Fruit fly (Drosophila melanogaster) whole organism, embryonic: Measurements from ENCODE around the gene CG12118.

Experiments used
- Atf-2 ChIP-seq: fragments of 200-800 bp; sonication (Bioruptor generic); optimal IDR thresholded peaks from 2 replicates; lab custom pipeline; 2016; ENCODE audit warnings: missing biosample characterization, missing genetic modification characterization
- Awh ChIP-seq: fragments of 200-800 bp; sonication (Bioruptor generic); IDR thresholded peaks from 2 replicates; pipeline ENCODE4, ENCODE4 v1.3.6; 2022; ENCODE audit warnings: missing biosample characterization, missing genetic modification characterization
- CG1024 ChIP-seq: fragments of 200-800 bp; sonication (Bioruptor generic); IDR thresholded peaks from 2 replicates; pipeline ENCODE4 v1.3.6; 2022; ENCODE audit warnings: missing biosample characterization, missing genetic modification characterization
- CG10366 ChIP-seq: fragments of 200-800 bp; sonication (Bioruptor generic); IDR thresholded peaks from 2 replicates; pipeline ENCODE4 v1.3.6; 2022; ENCODE audit warnings: missing biosample characterization, missing genetic modification characterization
- CG10654 ChIP-seq: fragments of 200-800 bp; sonication (Bioruptor generic); optimal IDR thresholded peaks from 2 replicates; lab custom pipeline; 2016; ENCODE audit warnings: missing biosample characterization, missing genetic modification characterization
- CG11093 ChIP-seq: fragments of 200-800 bp; sonication (Bioruptor generic); IDR thresholded peaks from 3 replicates; pipeline ENCODE4 v1.3.6; 2022; ENCODE audit warnings: missing biosample characterization, missing genetic modification characterization
- CG13287 ChIP-seq: fragments of 200-800 bp; sonication (Bioruptor generic); IDR thresholded peaks from 2 replicates; pipeline ENCODE4 v1.3.6; 2022; ENCODE audit warnings: missing biosample characterization, missing genetic modification characterization; ENCODE audit not compliant: partially characterized antibody
- CG17912 ChIP-seq: fragments of 200-800 bp; sonication (Bioruptor generic); optimal IDR thresholded peaks from 2 replicates; lab custom pipeline; 2018; ENCODE audit warnings: missing biosample characterization, mild to moderate bottlenecking, missing genetic modification characterization
- CG1792 ChIP-seq: fragments of 200-800 bp; sonication (Bioruptor generic); optimal IDR thresholded peaks from 2 replicates; lab custom pipeline; 2016; ENCODE audit warnings: missing biosample characterization, missing genetic modification characterization
- CG2199 ChIP-seq: fragments of 200-800 bp; sonication (Bioruptor generic); IDR thresholded peaks from 3 replicates; pipeline ENCODE4 v1.3.6; 2022; ENCODE audit warnings: missing biosample characterization, missing genetic modification characterization
- CG3065 ChIP-seq: fragments of 200-800 bp; sonication (Bioruptor generic); optimal IDR thresholded peaks from 2 replicates; lab custom pipeline; 2016; ENCODE audit warnings: missing biosample characterization, missing genetic modification characterization
- CG3281 ChIP-seq: fragments of 200-800 bp; sonication (Bioruptor generic); optimal IDR thresholded peaks from 3 replicates; lab custom pipeline; 2017; ENCODE audit warnings: missing biosample characterization, mild to moderate bottlenecking, missing genetic modification characterization
- CG34224 ChIP-seq: fragments of 200-800 bp; sonication (Bioruptor generic); IDR thresholded peaks from 3 replicates; pipeline ENCODE4 v1.3.6; 2022; ENCODE audit warnings: missing biosample characterization, missing genetic modification characterization; ENCODE audit not compliant: partially characterized antibody
- CG4404 ChIP-seq: fragments of 200-800 bp; sonication (Bioruptor generic); IDR thresholded peaks from 2 replicates; pipeline ENCODE4 v1.3.6; 2022; ENCODE audit warnings: missing biosample characterization, missing genetic modification characterization
- CG5180 ChIP-seq: fragments of 200-800 bp; sonication (Bioruptor generic); optimal IDR thresholded peaks from 3 replicates; lab custom pipeline; 2017; ENCODE audit warnings: missing biosample characterization, missing genetic modification characterization, mild to moderate bottlenecking, moderate library complexity, missing genetic modification reagents
- CG5953 ChIP-seq: fragments of 200-800 bp; sonication (Bioruptor generic); IDR thresholded peaks from 2 replicates; pipeline ENCODE4 v1.3.6; 2022; ENCODE audit warnings: missing biosample characterization, missing genetic modification characterization
- CG6689 ChIP-seq: fragments of 200-800 bp; sonication (Bioruptor generic); IDR thresholded peaks from 2 replicates; pipeline ENCODE4 v1.3.6; 2022; ENCODE audit warnings: missing biosample characterization, missing genetic modification characterization
- CG6854 ChIP-seq: fragments of 200-800 bp; sonication (Bioruptor generic); optimal IDR thresholded peaks from 3 replicates; lab custom pipeline; 2017; ENCODE audit warnings: missing biosample characterization, mild to moderate bottlenecking, missing genetic modification characterization
- CG7928 ChIP-seq: fragments of 200-800 bp; sonication (Bioruptor generic); optimal IDR thresholded peaks from 2 replicates; lab custom pipeline; 2017; ENCODE audit warnings: missing biosample characterization, mild to moderate bottlenecking, missing genetic modification characterization
- CG8290 ChIP-seq, 3 experiments: fragments of 200-800 bp; sonication (Bioruptor generic); optimal IDR thresholded peaks; 2 replicates each; lab custom pipeline; 2016 to 2019; ENCODE audit warnings: missing biosample characterization in 3 of 3, missing genetic modification characterization in 3 of 3, mild to moderate bottlenecking in 2 of 3, moderate library complexity in 1 of 3
- CG9876 ChIP-seq: fragments of 200-800 bp; sonication (Bioruptor generic); optimal IDR thresholded peaks from 2 replicates; lab custom pipeline; 2016; ENCODE audit warnings: missing biosample characterization, missing genetic modification characterization
- Camta ChIP-seq: fragments of 200-800 bp; sonication (Bioruptor generic); optimal IDR thresholded peaks from 2 replicates; lab custom pipeline; 2016; ENCODE audit warnings: missing biosample characterization, missing genetic modification characterization
- Drgx ChIP-seq: fragments of 200-800 bp; sonication (Bioruptor generic); IDR thresholded peaks from 2 replicates; pipeline ENCODE4 v1.3.6; 2022; ENCODE audit warnings: missing biosample characterization, missing genetic modification characterization
- E2f1 ChIP-seq: fragments of 200-800 bp; sonication (Bioruptor generic); IDR thresholded peaks from 2 replicates; pipeline ENCODE4 v1.3.6; 2022; ENCODE audit warnings: missing biosample characterization, missing genetic modification characterization
- ERR ChIP-seq: fragments of 200-800 bp; sonication (Bioruptor generic); optimal IDR thresholded peaks from 2 replicates; lab custom pipeline; 2016; ENCODE audit warnings: missing biosample characterization, missing genetic modification characterization
- Fer3 ChIP-seq: fragments of 200-800 bp; sonication (Bioruptor generic); optimal IDR thresholded peaks from 2 replicates; lab custom pipeline; 2018; ENCODE audit warnings: missing biosample characterization, mild to moderate bottlenecking, missing genetic modification characterization, moderate library complexity
- Hey ChIP-seq: fragments of 200-800 bp; sonication (Bioruptor generic); optimal IDR thresholded peaks from 3 replicates; lab custom pipeline; 2018; ENCODE audit warnings: missing biosample characterization, mild to moderate bottlenecking, missing genetic modification characterization
- Hmr ChIP-seq: fragments of 200-800 bp; sonication (Bioruptor generic); optimal IDR thresholded peaks from 3 replicates; lab custom pipeline; 2017; ENCODE audit warnings: mild to moderate bottlenecking, missing biosample characterization, missing genetic modification reagents, missing genetic modification characterization
- MBD-R2 ChIP-seq: fragments of 200-800 bp; sonication (Bioruptor generic); IDR thresholded peaks from 2 replicates; pipeline ENCODE4 v1.3.6; 2022; ENCODE audit warnings: missing biosample characterization, missing genetic modification characterization
- NC2α ChIP-seq: fragments of 200-800 bp; sonication (Bioruptor generic); optimal IDR thresholded peaks from 2 replicates; lab custom pipeline; 2016; ENCODE audit warnings: missing biosample characterization, missing genetic modification characterization
- br ChIP-seq: fragments of >200 bp; optimal IDR thresholded peaks from 2 replicates; lab custom pipeline; 2017
- caup ChIP-seq: fragments of 200-800 bp; sonication (Bioruptor generic); optimal IDR thresholded peaks from 3 replicates; lab custom pipeline; 2017; ENCODE audit warnings: missing biosample characterization, mild to moderate bottlenecking, missing genetic modification characterization, moderate library complexity; ENCODE audit not compliant: severe bottlenecking
- crp ChIP-seq, 2 experiments: fragments of 200-800 bp; sonication (Bioruptor generic); optimal IDR thresholded peaks; 2 replicates in 1 of 2; 3 replicates in 1 of 2; lab custom pipeline; 2017; ENCODE audit warnings: missing biosample characterization in 2 of 2, missing genetic modification characterization in 2 of 2, mild to moderate bottlenecking in 1 of 2, moderate library complexity in 1 of 2
- ems ChIP-seq: fragments of 200-800 bp; sonication (Bioruptor generic); optimal IDR thresholded peaks from 3 replicates; lab custom pipeline; 2016; ENCODE audit warnings: missing biosample characterization, missing genetic modification characterization
- ewg ChIP-seq: fragments of 200-800 bp; sonication (Bioruptor generic); optimal IDR thresholded peaks from 3 replicates; lab custom pipeline; 2017; ENCODE audit warnings: mild to moderate bottlenecking, missing biosample characterization, missing genetic modification reagents, missing genetic modification characterization
- fd102C ChIP-seq: fragments of 200-800 bp; sonication (Bioruptor generic); optimal IDR thresholded peaks from 2 replicates; lab custom pipeline; 2018; ENCODE audit warnings: missing biosample characterization, mild to moderate bottlenecking, missing genetic modification characterization, moderate library complexity
- fd3F ChIP-seq: fragments of 200-800 bp; sonication (Bioruptor generic); optimal IDR thresholded peaks from 2 replicates; lab custom pipeline; 2018; ENCODE audit warnings: missing biosample characterization, mild to moderate bottlenecking, missing genetic modification characterization, moderate library complexity
- fd64A ChIP-seq: fragments of 200-800 bp; sonication (Bioruptor generic); optimal IDR thresholded peaks from 3 replicates; lab custom pipeline; 2018; ENCODE audit warnings: missing biosample characterization, mild to moderate bottlenecking, missing genetic modification characterization
- fru ChIP-seq: fragments of >200 bp; optimal IDR thresholded peaks from 2 replicates; lab custom pipeline; 2017
- grn ChIP-seq: fragments of 200-800 bp; sonication (Bioruptor generic); optimal IDR thresholded peaks from 3 replicates; lab custom pipeline; 2017; ENCODE audit warnings: missing biosample characterization, missing genetic modification characterization
- jigr1 ChIP-seq: fragments of 200-800 bp; sonication (Bioruptor generic); IDR thresholded peaks from 3 replicates; pipeline ENCODE4 v1.3.6; 2022; ENCODE audit warnings: missing biosample characterization, missing genetic modification characterization
- kah ChIP-seq: fragments of 200-800 bp; sonication (Bioruptor generic); optimal IDR thresholded peaks from 2 replicates; lab custom pipeline; 2018; ENCODE audit warnings: missing biosample characterization, mild to moderate bottlenecking, missing genetic modification characterization
- otp ChIP-seq: fragments of 200-800 bp; sonication (Bioruptor generic); IDR thresholded peaks from 3 replicates; pipeline ENCODE4, ENCODE4 v1.3.6; 2022; ENCODE audit warnings: missing biosample characterization, missing genetic modification characterization
- salm ChIP-seq: fragments of 200-800 bp; sonication (Bioruptor generic); optimal IDR thresholded peaks from 2 replicates; lab custom pipeline; 2018; ENCODE audit warnings: missing biosample characterization, mild to moderate bottlenecking, missing genetic modification characterization
- schlank ChIP-seq: fragments of 200-800 bp; sonication (Bioruptor generic); optimal IDR thresholded peaks from 2 replicates; lab custom pipeline; 2018; ENCODE audit warnings: missing biosample characterization, mild to moderate bottlenecking, missing genetic modification characterization
- slbo ChIP-seq: fragments of 200-800 bp; sonication (Bioruptor generic); IDR thresholded peaks from 2 replicates; pipeline ENCODE4 v1.3.6; 2022; ENCODE audit warnings: missing biosample characterization, missing genetic modification characterization
- slp2 ChIP-seq: fragments of 200-800 bp; sonication (Bioruptor generic); optimal IDR thresholded peaks from 2 replicates; lab custom pipeline; 2016; ENCODE audit warnings: missing biosample characterization, missing genetic modification characterization
- tap ChIP-seq: fragments of 200-800 bp; optimal IDR thresholded peaks from 3 replicates; lab custom pipeline; 2019; ENCODE audit warnings: missing biosample characterization, mild to moderate bottlenecking, missing genetic modification characterization, moderate library complexity
- vvl ChIP-seq: fragments of 200-800 bp; sonication (Bioruptor generic); IDR thresholded peaks from 2 replicates; pipeline ENCODE4 v1.3.6; 2022; ENCODE audit warnings: missing biosample characterization, missing genetic modification characterization
- zen ChIP-seq: fragments of 200-800 bp; sonication (Bioruptor generic); optimal IDR thresholded peaks from 3 replicates; lab custom pipeline; 2018; ENCODE audit warnings: missing biosample characterization, mild to moderate bottlenecking, missing genetic modification characterization, moderate library complexity
- zfh2 ChIP-seq: fragments of 200-800 bp; sonication (Bioruptor generic); optimal IDR thresholded peaks from 2 replicates; lab custom pipeline; 2016; ENCODE audit warnings: missing biosample characterization, missing genetic modification characterization

Gene CG12118

DNA sequence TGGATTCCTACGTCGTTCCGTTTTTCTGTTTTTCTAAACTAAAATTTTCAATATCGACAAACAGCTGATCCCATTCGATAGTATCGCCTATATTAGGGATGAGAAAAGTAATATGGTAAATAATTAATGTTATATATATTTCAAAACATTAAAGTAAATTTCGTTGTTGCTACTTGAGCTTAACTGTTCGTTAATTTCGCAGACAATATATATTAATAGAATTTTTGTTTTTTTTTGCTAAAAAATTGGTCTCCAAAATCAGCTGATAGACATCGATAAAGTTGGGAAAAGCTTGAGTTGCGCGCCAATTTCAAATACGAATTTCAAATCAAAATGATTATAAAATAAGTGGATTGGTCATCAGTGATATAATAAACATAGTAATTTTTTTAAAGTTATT, at the start of gene CG12118 (continued):
- TF ChIP-seq CG2199 (GFP tag; lab: Robert Waterston, UW) (no peak), ERR (no peak), schlank (tag; lab: Kevin White, UChicago) (no peak), CG3065 (peak; percentile 59), CG10654 (GFP tag; lab: Kevin White, UChicago) (peak; percentile 82), crp (GFP tag; optimal IDR thresholded peaks at IDR 0.05; lab: Kevin White, UChicago) (peak; percentile 87 to 98), CG6854 (GFP tag; lab: Kevin White, UChicago) (no peak), caup (GFP tag; lab: Kevin White, UChicago) (peak; percentile 62), fd64A (no peak), CG9876 (GFP tag; lab: Kevin White, UChicago) (no peak), br (lab: Kevin White, UChicago) (no peak), Fer3 (peak; percentile 75), Drgx (GFP tag; lab: Robert Waterston, UW) (peak; percentile 62), CG17912 (GFP tag; lab: Kevin White, UChicago) (no peak), Awh (peak; percentile 79; the same call in 1 of the 2 replicates), CG4404 (peak; percentile 22; the same call in 1 of the 2 replicates), slbo (GFP tag; lab: Robert Waterston, UW) (peak; percentile 94), CG13287 (GFP tag; lab: Robert Waterston, UW) (peak; percentile 96), kah (GFP tag; lab: Kevin White, UChicago) (no peak), grn (GFP tag; lab: Kevin White, UChicago) (peak; percentile 21), MBD-R2 (peak; percentile 87), slp2 (GFP tag; lab: Kevin White, UChicago) (no peak), zfh2 (peak; percentile 69), Hey (tag; lab: Kevin White, UChicago) (no peak), zen (tag; lab: Kevin White, UChicago) (peak; percentile 78), CG34224 (GFP tag; lab: Robert Waterston, UW) (peak; percentile 91), otp (peak; percentile 73; the same call in 2 of the 3 replicates), ems (GFP tag; lab: Kevin White, UChicago) (peak; percentile 17), CG11093 (peak; percentile 74), fd3F (peak; percentile 63), ewg (GFP tag; lab: Kevin White, UChicago) (peak; percentile 33), Hmr (GFP tag; lab: Kevin White, UChicago) (peak; percentile 72), NC2α (GFP tag; lab: Kevin White, UChicago) (no peak), salm (tag; lab: Kevin White, UChicago) (peak; percentile 23), CG7928 (GFP tag; lab: Kevin White, UChicago) (peak; percentile 22), Atf-2 (GFP tag; lab: Kevin White, UChicago) (peak; percentile 9), tap (peak; percentile 38), jigr1 (GFP tag; lab: Robert Waterston, UW) (no peak), fru (lab: Kevin White, UChicago) (no peak), Camta (GFP tag; lab: Kevin White, UChicago) (peak; percentile 14), CG1792 (GFP tag; lab: Kevin White, UChicago) (no peak), CG10366 (GFP tag; lab: Robert Waterston, UW) (peak; percentile 88), fd102C (GFP tag; lab: Kevin White, UChicago) (no peak), CG8290 (GFP tag; optimal IDR thresholded peaks at IDR 0.05; lab: Kevin White, UChicago) (peak; percentile 78), CG8290 (tag; optimal IDR thresholded peaks at IDR 0.05; lab: Kevin White, UChicago) (peak; percentile 42 to 43), CG6689 (GFP tag; lab: Robert Waterston, UW) (peak; percentile 80), CG3281 (GFP tag; lab: Kevin White, UChicago) (peak; percentile 47), vvl (GFP tag; lab: Robert Waterston, UW) (peak; percentile 91), CG5180 (GFP tag; lab: Kevin White, UChicago) (no peak), E2f1 (GFP tag; lab: Robert Waterston, UW) (peak; percentile 80), CG1024 (GFP tag; lab: Robert Waterston, UW) (peak; percentile 70), CG5953 (GFP tag; lab: Robert Waterston, UW) (0 out of 2 replicates have a peak, but pooled peaks have one; percentile 10)
